Fruit fly (Drosophila melanogaster): ENCODE measurements around the gene Rac1.

DNA sequence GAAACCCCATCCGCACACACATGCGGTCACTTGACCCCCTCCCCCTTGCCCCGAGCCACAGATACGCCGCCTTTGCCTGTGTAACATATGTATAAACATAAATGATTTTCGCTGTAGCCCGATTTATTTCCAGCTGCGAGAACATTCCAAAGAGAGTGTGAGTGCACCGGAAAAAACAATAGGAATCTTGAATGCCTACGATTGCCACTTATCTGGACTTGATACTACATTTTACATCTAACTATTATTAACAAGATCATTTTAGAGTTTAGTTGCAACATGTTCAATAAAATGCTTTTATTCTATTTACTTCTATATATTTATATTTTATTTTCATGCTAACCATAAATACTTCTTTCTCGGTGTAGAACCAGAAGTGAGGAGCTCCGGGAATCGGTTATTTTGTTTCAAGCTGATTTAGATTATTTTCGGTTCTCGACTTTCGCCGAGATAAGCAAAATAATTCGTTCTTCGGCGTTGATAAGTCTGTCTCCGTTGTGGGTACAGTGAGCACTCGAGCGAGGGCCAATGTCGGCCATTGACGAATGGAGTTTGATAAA lies 2.3 kb downstream of the Rac1 start:
- TF ChIP-seq CG6175 (GFP tag; IDR thresholded peaks at IDR 0.05), result no peak
- TF ChIP-seq gcm2 (GFP tag; optimal IDR thresholded peaks at IDR 0.05), result peak; percentile 7
- peak; percentile 62 for TF ChIP-seq sisA (GFP tag; IDR thresholded peaks at IDR 0.05)
- TF ChIP-seq insv (GFP tag; optimal IDR thresholded peaks at IDR 0.05), result peak in 1 of 2 experiments; percentile 30
- peak; percentile 88 for TF ChIP-seq sens (GFP tag)
- TF ChIP-seq CG10366 (GFP tag; IDR thresholded peaks at IDR 0.05), result peak; percentile 79

Measured in whole organism, embryonic.